Worm (Caenorhabditis elegans) whole organism, L1 larva: ENCODE data around the gene gst-40.
A peak's percentile ranks its signal among the peaks of the same experiment; 100 is the strongest.

ENCODE experiments used
- C04F5.9 ChIP-seq: sonication (generic microtip); optimal IDR thresholded peaks from 2 replicates; lab custom pipeline; 2016; ENCODE audit warnings: missing genetic modification characterization, missing compliant biosample characterization
- C34B4.2 ChIP-seq: sonication (generic microtip); optimal IDR thresholded peaks from 2 replicates; lab custom pipeline; 2017; ENCODE audit warnings: mild to moderate bottlenecking, missing genetic modification characterization, missing compliant biosample characterization
- alr-1 ChIP-seq: fragments of 200-800 bp; sonication (Bioruptor generic); optimal IDR thresholded peaks from 2 replicates; lab custom pipeline; 2018; ENCODE audit warnings: borderline replicate concordance, mild to moderate bottlenecking, missing genetic modification characterization, missing compliant biosample characterization
- ama-1 ChIP-seq: fragments of 150-350 bp; optimal IDR thresholded peaks from 2 replicates; lab custom pipeline; 2014
- blmp-1 ChIP-seq: fragments of 150-350 bp; optimal IDR thresholded peaks from 2 replicates; lab custom pipeline; 2014; ENCODE audit warnings: missing biosample characterization, missing genetic modification characterization
- ceh-8 ChIP-seq: fragments of 200-800 bp; sonication (Bioruptor generic); optimal IDR thresholded peaks from 2 replicates; lab custom pipeline; 2018; ENCODE audit warnings: mild to moderate bottlenecking, missing genetic modification characterization, moderate library complexity, missing compliant biosample characterization
- efl-3 ChIP-seq: fragments of 200-800 bp; sonication (Bioruptor generic); optimal IDR thresholded peaks from 2 replicates; lab custom pipeline; 2018; ENCODE audit warnings: mild to moderate bottlenecking, missing genetic modification characterization, missing compliant biosample characterization
- egl-27 ChIP-seq, 2 experiments: fragments of 150-350 bp in 1 of 2; sonication (generic microtip); optimal IDR thresholded peaks; 3 replicates each; lab custom pipeline; 2017 to 2018; ENCODE audit warnings: missing biosample characterization in 2 of 2, missing genetic modification characterization in 2 of 2, missing genetic modification reagents in 2 of 2
- elt-3 ChIP-seq, 6 experiments: fragments of 150-350 bp in 1 of 6; sonication (generic microtip); optimal IDR thresholded peaks; 2 replicates each; lab custom pipeline; 2017 to 2018; ENCODE audit warnings: missing biosample characterization in 6 of 6, missing genetic modification characterization in 6 of 6, inconsistent platforms in 1 of 6
- fkh-10 ChIP-seq: sonication (generic microtip); optimal IDR thresholded peaks from 2 replicates; lab custom pipeline; 2017; ENCODE audit warnings: missing biosample characterization, missing genetic modification reagents, missing genetic modification characterization
- fkh-4 ChIP-seq: sonication (generic microtip); optimal IDR thresholded peaks from 2 replicates; lab custom pipeline; 2016; ENCODE audit warnings: missing compliant biosample characterization, missing genetic modification characterization, borderline replicate concordance
- fkh-8 ChIP-seq: sonication (generic microtip); optimal IDR thresholded peaks from 2 replicates; lab custom pipeline; 2016; ENCODE audit warnings: mild to moderate bottlenecking, missing genetic modification characterization, missing compliant biosample characterization
- hlh-17 ChIP-seq: fragments of 200-800 bp; sonication (Bioruptor generic); optimal IDR thresholded peaks from 2 replicates; lab custom pipeline; 2018; ENCODE audit warnings: missing genetic modification characterization, mild to moderate bottlenecking, missing compliant biosample characterization, moderate library complexity, borderline replicate concordance
- isw-1 ChIP-seq: fragments of 200-800 bp; sonication (Bioruptor generic); IDR thresholded peaks from 2 replicates; pipeline ENCODE4 v1.3.6; 2022; ENCODE audit warnings: missing genetic modification characterization, missing compliant biosample characterization
- jun-1 ChIP-seq: fragments of 150-350 bp; optimal IDR thresholded peaks from 2 replicates; lab custom pipeline; 2014; ENCODE audit warnings: missing biosample characterization, missing genetic modification reagents, missing genetic modification characterization
- lin-14 ChIP-seq: fragments of 200-800 bp; sonication (Bioruptor generic); optimal IDR thresholded peaks from 2 replicates; lab custom pipeline; 2018; ENCODE audit warnings: mild to moderate bottlenecking, missing genetic modification characterization, moderate library complexity, missing compliant biosample characterization
- lin-35 ChIP-seq, 2 experiments: fragments of 150-350 bp; optimal IDR thresholded peaks; 2 replicates each; lab custom pipeline; 2014; ENCODE audit warnings: missing biosample characterization in 2 of 2, missing genetic modification characterization in 2 of 2, missing genetic modification reagents in 2 of 2
- mdl-1 ChIP-seq, 2 experiments: fragments of 150-350 bp; optimal IDR thresholded peaks; 2 replicates each; lab custom pipeline; 2014 to 2017; ENCODE audit warnings: missing biosample characterization in 2 of 2, missing genetic modification characterization in 2 of 2, inconsistent platforms in 1 of 2
- mep-1 ChIP-seq: fragments of 150-350 bp; optimal IDR thresholded peaks from 2 replicates; lab custom pipeline; 2014; ENCODE audit warnings: missing biosample characterization, missing genetic modification characterization
- nhr-19 ChIP-seq: fragments of 200-800 bp; sonication (Bioruptor generic); conservative IDR thresholded peaks from 2 replicates; pipeline ENCODE4 v1.3.6; 2022; ENCODE audit warnings: missing genetic modification characterization, missing compliant biosample characterization
- nhr-20 ChIP-seq: sonication (generic microtip); optimal IDR thresholded peaks from 2 replicates; lab custom pipeline; 2016; ENCODE audit warnings: mild to moderate bottlenecking, missing genetic modification characterization, missing compliant biosample characterization
- nhr-28 ChIP-seq: fragments of 150-350 bp; optimal IDR thresholded peaks from 2 replicates; lab custom pipeline; 2014; ENCODE audit warnings: missing biosample characterization, missing genetic modification characterization
- nhr-71 ChIP-seq: sonication (generic microtip); optimal IDR thresholded peaks from 2 replicates; lab custom pipeline; 2016; ENCODE audit warnings: mild to moderate bottlenecking, missing genetic modification characterization, moderate library complexity, missing compliant biosample characterization
- nhr-90 ChIP-seq: sonication (generic microtip); optimal IDR thresholded peaks from 2 replicates; lab custom pipeline; 2016; ENCODE audit warnings: mild to moderate bottlenecking, missing genetic modification characterization, missing compliant biosample characterization; ENCODE audit not compliant: poor library complexity
- pax-3 ChIP-seq: fragments of 200-800 bp; sonication (Bioruptor generic); optimal IDR thresholded peaks from 2 replicates; lab custom pipeline; 2018; ENCODE audit warnings: mild to moderate bottlenecking, missing genetic modification characterization, moderate library complexity, missing compliant biosample characterization
- pqm-1 ChIP-seq: sonication (generic microtip); optimal IDR thresholded peaks from 3 replicates; lab custom pipeline; 2017; ENCODE audit warnings: missing biosample characterization, missing genetic modification characterization
- rnt-1 ChIP-seq: sonication (generic microtip); optimal IDR thresholded peaks from 2 replicates; lab custom pipeline; 2016; ENCODE audit warnings: mild to moderate bottlenecking, missing genetic modification characterization, moderate library complexity, missing compliant biosample characterization
- sup-37 ChIP-seq: fragments of 200-800 bp; sonication (Bioruptor generic); optimal IDR thresholded peaks from 2 replicates; lab custom pipeline; 2018; ENCODE audit warnings: mild to moderate bottlenecking, missing genetic modification characterization, missing compliant biosample characterization
- swsn-7 ChIP-seq: sonication (generic microtip); optimal IDR thresholded peaks from 2 replicates; lab custom pipeline; 2016; ENCODE audit warnings: missing genetic modification characterization, missing compliant biosample characterization
- unc-130 ChIP-seq: fragments of 150-350 bp; optimal IDR thresholded peaks from 2 replicates; lab custom pipeline; 2017; ENCODE audit warnings: missing biosample characterization, missing genetic modification characterization, inconsistent platforms
- unc-62 ChIP-seq: fragments of 150-350 bp; optimal IDR thresholded peaks from 2 replicates; lab custom pipeline; 2014; ENCODE audit warnings: missing biosample characterization, missing genetic modification reagents, missing genetic modification characterization
- vab-15 ChIP-seq: sonication (generic microtip); optimal IDR thresholded peaks from 2 replicates; lab custom pipeline; 2017; ENCODE audit warnings: missing genotype, mild to moderate bottlenecking, missing genetic modification characterization, missing compliant biosample characterization
- zip-4 ChIP-seq: fragments of 200-800 bp; sonication (Bioruptor generic); optimal IDR thresholded peaks from 2 replicates; lab custom pipeline; 2018; ENCODE audit warnings: mild to moderate bottlenecking, missing genetic modification characterization, moderate library complexity, missing compliant biosample characterization
- ztf-11 ChIP-seq, 2 experiments: sonication (generic microtip); optimal IDR thresholded peaks; 2 replicates each; lab custom pipeline; 2016 to 2017; ENCODE audit warnings: missing genetic modification characterization in 2 of 2, missing biosample characterization in 1 of 2, missing compliant biosample characterization in 1 of 2
- ztf-4 ChIP-seq: fragments of 150-350 bp; optimal IDR thresholded peaks from 2 replicates; lab custom pipeline; 2014; ENCODE audit warnings: missing biosample characterization, missing genetic modification characterization

The gst-40 gene

ce11 chrIV:741831-742230, 18.5 kb upstream of the gst-40 start:
- TF ChIP-seq hlh-17 (GFP tag; lab: Kevin White, UChicago) (no peak), ama-1 (no peak), lin-14 (GFP tag; lab: Kevin White, UChicago) (peak; percentile 7), C04F5.9 (tag; lab: Kevin White, UChicago) (no peak), unc-62 (GFP tag; lab: Kevin White, UChicago) (no peak), ztf-4 (tag; lab: Kevin White, UChicago) (no peak), fkh-10 (no peak), rnt-1 (tag; lab: Kevin White, UChicago) (peak; percentile 2), egl-27 (tag; optimal IDR thresholded peaks at IDR 0.05; lab: Kevin White, UChicago) (no peak)

- TF ChIP-seq rnt-1 (tag; lab: Kevin White, UChicago): peak; percentile 67
- no peak for TF ChIP-seq zip-4
- no peak for TF ChIP-seq pqm-1 (tag; lab: Kevin White, UChicago)
- TF ChIP-seq nhr-19 (GFP tag; lab: Robert Waterston, UW): peak; percentile 20; the same call in 1 of the 2 replicates
- TF ChIP-seq lin-14 (GFP tag; lab: Kevin White, UChicago): peak; percentile 47
- TF ChIP-seq nhr-71 (tag; lab: Kevin White, UChicago): peak; percentile 73
- TF ChIP-seq, all 84 proteins: peak for 4
Observed at ce11 chrIV:746333-746732, 14.0 kb upstream of the gst-40 start.

- TF ChIP-seq rnt-1 (tag; lab: Kevin White, UChicago) (peak; percentile 11), nhr-71 (tag; lab: Kevin White, UChicago) (peak; percentile 26), efl-3 (GFP tag; lab: Kevin White, UChicago) (no peak)
Observed at ce11 chrIV:749557-749956, 10.7 kb upstream of the gst-40 start.

- no peak for TF ChIP-seq ztf-4 (tag; lab: Kevin White, UChicago)
- TF ChIP-seq C04F5.9 (tag; lab: Kevin White, UChicago): no peak
- TF ChIP-seq jun-1 (tag; lab: Kevin White, UChicago): no peak
- no peak for TF ChIP-seq nhr-20 (tag; lab: Kevin White, UChicago)
- no peak for TF ChIP-seq swsn-7 (tag; lab: Kevin White, UChicago)
- no peak for TF ChIP-seq nhr-28 (tag; lab: Kevin White, UChicago)
- no peak for TF ChIP-seq pqm-1 (tag; lab: Kevin White, UChicago)
- no peak for TF ChIP-seq isw-1 (GFP tag; lab: Robert Waterston, UW)
- no peak for TF ChIP-seq fkh-8 (tag; lab: Kevin White, UChicago)
- TF ChIP-seq unc-130 (tag; lab: Kevin White, UChicago): no peak
- no peak for TF ChIP-seq alr-1
- TF ChIP-seq, all 84 proteins: peak for 0
Observed at ce11 chrIV:754357-754972, 5.8 kb upstream of the gst-40 start.

ce11 chrIV:756421-756820, 3.9 kb upstream of the gst-40 start, which contains the start of gene srt-23:
Gene srt-23, plus strand, starts transcription at chrIV:756721.
- TF ChIP-seq C34B4.2 (tag; lab: Kevin White, UChicago): no peak
- no peak for TF ChIP-seq jun-1 (tag; lab: Kevin White, UChicago)
- TF ChIP-seq pax-3: no peak
- TF ChIP-seq mep-1 (tag; lab: Kevin White, UChicago): no peak
- TF ChIP-seq ceh-8 (GFP tag; lab: Kevin White, UChicago): no peak
- TF ChIP-seq elt-3 (tag; optimal IDR thresholded peaks at IDR 0.05; lab: Kevin White, UChicago): no peak
- TF ChIP-seq sup-37 (GFP tag; lab: Kevin White, UChicago): no peak
- no peak for TF ChIP-seq blmp-1 (tag; lab: Kevin White, UChicago)
- TF ChIP-seq fkh-8 (tag; lab: Kevin White, UChicago): no peak
- TF ChIP-seq nhr-90 (tag; lab: Kevin White, UChicago): no peak
- no peak for TF ChIP-seq vab-15 (tag; lab: Kevin White, UChicago)
- no peak for TF ChIP-seq fkh-4 (tag; lab: Kevin White, UChicago)
- no peak for TF ChIP-seq lin-35 (GFP tag; optimal IDR thresholded peaks at IDR 0.05; lab: Kevin White, UChicago)
- TF ChIP-seq efl-3 (GFP tag; lab: Kevin White, UChicago): no peak
- no peak for TF ChIP-seq ztf-11 (tag; optimal IDR thresholded peaks at IDR 0.05; lab: Kevin White, UChicago)
- TF ChIP-seq rnt-1 (tag; lab: Kevin White, UChicago): no peak
- no peak for TF ChIP-seq mdl-1 (tag; optimal IDR thresholded peaks at IDR 0.05; lab: Kevin White, UChicago)
